Fruit fly (Drosophila melanogaster): ENCODE results near the gene CG32204.

dm6 chr3L:18896297-18896863, 49.5 kb downstream of the CG32204 start:
- TF ChIP-seq CG15336 (GFP tag; IDR thresholded peaks at IDR 0.05): no peak
- TF ChIP-seq CG16779 (tag; optimal IDR thresholded peaks at IDR 0.05): no peak
- no peak for TF ChIP-seq esn (GFP tag; optimal IDR thresholded peaks at IDR 0.05)
- TF ChIP-seq CG8319 (GFP tag; optimal IDR thresholded peaks at IDR 0.05): no peak
- TF ChIP-seq CG6163 (GFP tag; IDR thresholded peaks at IDR 0.05): no peak
- no peak for TF ChIP-seq achi (GFP tag; optimal IDR thresholded peaks at IDR 0.05)
- no peak for TF ChIP-seq CG8632 (GFP tag; optimal IDR thresholded peaks at IDR 0.05)
- TF ChIP-seq CG10631 (GFP tag; optimal IDR thresholded peaks at IDR 0.05): no peak
- no peak for TF ChIP-seq Gug (GFP tag; IDR thresholded peaks at IDR 0.05)
- no peak for TF ChIP-seq CG10669 (GFP tag; optimal IDR thresholded peaks at IDR 0.05)
- peak; percentile 27 for TF ChIP-seq vri (GFP tag; optimal IDR thresholded peaks at IDR 0.05)
- no peak for TF ChIP-seq CG31627 (GFP tag; optimal IDR thresholded peaks at IDR 0.05)
- TF ChIP-seq Sox102F (GFP tag; optimal IDR thresholded peaks at IDR 0.05): no peak
- TF ChIP-seq CG6808 (GFP tag; optimal IDR thresholded peaks at IDR 0.05): peak; percentile 10
